Fruit fly (Drosophila melanogaster) whole organism, embryonic: ENCODE data around the gene gammaTub37C.

Experiments
- Abd-B ChIP-seq: fragments of 200-800 bp; sonication (Bioruptor generic); optimal IDR thresholded peaks from 2 replicates; lab custom pipeline; 2018; ENCODE audit warnings: missing biosample characterization, mild to moderate bottlenecking, missing genetic modification characterization, moderate library complexity
- CG11398 ChIP-seq: fragments of 200-800 bp; sonication (Bioruptor generic); optimal IDR thresholded peaks from 2 replicates; lab custom pipeline; 2016; ENCODE audit warnings: missing biosample characterization, missing genetic modification characterization
- CG12071 ChIP-seq: fragments of 200-800 bp; sonication (Bioruptor generic); optimal IDR thresholded peaks from 3 replicates; lab custom pipeline; 2018; ENCODE audit warnings: missing biosample characterization, mild to moderate bottlenecking, missing genetic modification characterization
- CG14860 ChIP-seq: fragments of 200-800 bp; sonication (Bioruptor generic); IDR thresholded peaks from 3 replicates; pipeline ENCODE4 v1.3.6; 2022; ENCODE audit warnings: missing biosample characterization, missing genetic modification characterization; ENCODE audit not compliant: partially characterized antibody
- CG15514 ChIP-seq: fragments of 200-800 bp; sonication (Bioruptor generic); optimal IDR thresholded peaks from 3 replicates; lab custom pipeline; 2017; ENCODE audit warnings: missing biosample characterization, missing genetic modification characterization, mild to moderate bottlenecking, moderate library complexity, missing genetic modification reagents
- CG15696 ChIP-seq: fragments of 200-800 bp; sonication (Bioruptor generic); optimal IDR thresholded peaks from 2 replicates; lab custom pipeline; 2019; ENCODE audit warnings: missing biosample characterization, mild to moderate bottlenecking, missing genetic modification characterization, moderate library complexity
- CG2120 ChIP-seq: fragments of 200-800 bp; sonication (Bioruptor generic); optimal IDR thresholded peaks from 3 replicates; lab custom pipeline; 2016; ENCODE audit warnings: missing biosample characterization, missing genetic modification characterization
- CG2202 ChIP-seq: fragments of 200-800 bp; sonication (Bioruptor generic); optimal IDR thresholded peaks from 2 replicates; lab custom pipeline; 2018; ENCODE audit warnings: missing biosample characterization, mild to moderate bottlenecking, missing genetic modification characterization
- CG2678 ChIP-seq: fragments of 200-800 bp; sonication (Bioruptor generic); optimal IDR thresholded peaks from 3 replicates; lab custom pipeline; 2019; ENCODE audit warnings: missing biosample characterization, mild to moderate bottlenecking, missing genetic modification characterization, moderate library complexity
- CG32532 ChIP-seq: fragments of 200-800 bp; sonication (Bioruptor generic); IDR thresholded peaks from 2 replicates; pipeline ENCODE4 v1.3.6; 2022; ENCODE audit warnings: missing biosample characterization, missing genetic modification characterization
- CG32772 ChIP-seq: fragments of 200-800 bp; sonication (Bioruptor generic); IDR thresholded peaks from 2 replicates; pipeline ENCODE4 v1.3.6; 2022; ENCODE audit warnings: missing biosample characterization, missing genetic modification characterization
- CG3407 ChIP-seq: fragments of 200-800 bp; sonication (Bioruptor generic); optimal IDR thresholded peaks from 2 replicates; lab custom pipeline; 2018; ENCODE audit warnings: missing biosample characterization, mild to moderate bottlenecking, missing genetic modification characterization
- CG6254 ChIP-seq: fragments of 200-800 bp; sonication (Bioruptor generic); optimal IDR thresholded peaks from 3 replicates; lab custom pipeline; 2017; ENCODE audit warnings: mild to moderate bottlenecking, missing biosample characterization, missing genetic modification reagents, missing genetic modification characterization
- CG7963 ChIP-seq: fragments of 200-800 bp; sonication (Bioruptor generic); IDR thresholded peaks from 3 replicates; pipeline ENCODE4 v1.3.6; 2022; ENCODE audit warnings: missing biosample characterization, missing genetic modification characterization; ENCODE audit not compliant: partially characterized antibody
- CG8089 ChIP-seq: fragments of 200-800 bp; sonication (Bioruptor generic); optimal IDR thresholded peaks from 3 replicates; lab custom pipeline; 2016; ENCODE audit warnings: missing biosample characterization, missing genetic modification characterization
- CG8944 ChIP-seq: fragments of 200-800 bp; sonication (Bioruptor generic); optimal IDR thresholded peaks from 3 replicates; lab custom pipeline; 2016; ENCODE audit warnings: missing biosample characterization, missing genetic modification characterization
- Camta ChIP-seq: fragments of 200-800 bp; sonication (Bioruptor generic); optimal IDR thresholded peaks from 2 replicates; lab custom pipeline; 2016; ENCODE audit warnings: missing biosample characterization, missing genetic modification characterization
- CkIIα-i1 ChIP-seq: fragments of 200-800 bp; sonication (Bioruptor generic); IDR thresholded peaks from 2 replicates; pipeline ENCODE4 v1.3.6; 2022; ENCODE audit warnings: missing biosample characterization, missing genetic modification characterization
- Dp ChIP-seq: fragments of 200-800 bp; sonication (Bioruptor generic); optimal IDR thresholded peaks from 2 replicates; lab custom pipeline; 2018; ENCODE audit warnings: missing biosample characterization, mild to moderate bottlenecking, missing genetic modification characterization, moderate library complexity
- Ets65A ChIP-seq: fragments of 200-800 bp; sonication (Bioruptor generic); peaks from one replicate; lab custom pipeline; 2016; ENCODE audit warnings: missing biosample characterization, missing genetic modification characterization
- Ets97D ChIP-seq: fragments of 200-800 bp; sonication (Bioruptor generic); optimal IDR thresholded peaks from 3 replicates; lab custom pipeline; 2016; ENCODE audit warnings: missing biosample characterization, missing genetic modification characterization
- Fer3 ChIP-seq: fragments of 200-800 bp; sonication (Bioruptor generic); optimal IDR thresholded peaks from 2 replicates; lab custom pipeline; 2018; ENCODE audit warnings: missing biosample characterization, mild to moderate bottlenecking, missing genetic modification characterization, moderate library complexity
- Hand ChIP-seq: fragments of 200-800 bp; sonication (Bioruptor generic); optimal IDR thresholded peaks from 2 replicates; lab custom pipeline; 2017; ENCODE audit warnings: mild to moderate bottlenecking, missing biosample characterization, missing genetic modification reagents, missing genetic modification characterization
- Hmr ChIP-seq: fragments of 200-800 bp; sonication (Bioruptor generic); optimal IDR thresholded peaks from 3 replicates; lab custom pipeline; 2017; ENCODE audit warnings: mild to moderate bottlenecking, missing biosample characterization, missing genetic modification reagents, missing genetic modification characterization
- Mrtf ChIP-seq: fragments of 200-800 bp; sonication (Bioruptor generic); IDR thresholded peaks from 3 replicates; pipeline ENCODE4 v1.3.6; 2022; ENCODE audit warnings: missing biosample characterization, missing genetic modification characterization
- Myb ChIP-seq: fragments of 200-800 bp; sonication (Bioruptor generic); optimal IDR thresholded peaks from 2 replicates; lab custom pipeline; 2016; ENCODE audit warnings: missing biosample characterization, missing genetic modification characterization
- Nf-YA ChIP-seq: fragments of 200-800 bp; sonication (Bioruptor generic); IDR thresholded peaks from 2 replicates; pipeline ENCODE4 v1.3.6; 2022; ENCODE audit warnings: missing biosample characterization, missing genetic modification characterization
- Nf-YC ChIP-seq: fragments of 200-800 bp; optimal IDR thresholded peaks from 3 replicates; lab custom pipeline; 2019; ENCODE audit warnings: missing biosample characterization, mild to moderate bottlenecking, missing genetic modification characterization, moderate library complexity
- Opbp ChIP-seq: fragments of 200-800 bp; sonication (Bioruptor generic); IDR thresholded peaks from 3 replicates; pipeline ENCODE4 v1.3.6; 2022; ENCODE audit warnings: missing biosample characterization, missing genetic modification characterization; ENCODE audit not compliant: partially characterized antibody
- Ravus ChIP-seq: fragments of 200-800 bp; sonication (Bioruptor generic); IDR thresholded peaks from 2 replicates; pipeline ENCODE4 v1.3.6; 2022; ENCODE audit warnings: missing biosample characterization, missing genetic modification characterization
- Six4 ChIP-seq: fragments of 200-800 bp; sonication (Bioruptor generic); optimal IDR thresholded peaks from 2 replicates; lab custom pipeline; 2016; ENCODE audit warnings: missing biosample characterization, missing genetic modification characterization
- Spps ChIP-seq: fragments of 200-800 bp; sonication (Bioruptor generic); optimal IDR thresholded peaks from 2 replicates; lab custom pipeline; 2018; ENCODE audit warnings: missing biosample characterization, mild to moderate bottlenecking, missing genetic modification characterization
- Stat92E ChIP-seq, 3 experiments: fragments of >200 bp in 2 of 3; fragments of 200-800 bp in 1 of 3; sonication (Bioruptor generic) in 1 of 3; optimal IDR thresholded peaks; 2 replicates each; lab custom pipeline; 2017 to 2019; ENCODE audit warnings: missing biosample characterization in 3 of 3, missing genetic modification characterization in 3 of 3, mild to moderate bottlenecking in 1 of 3, moderate library complexity in 1 of 3
- Taf1 ChIP-seq: fragments of 200-800 bp; sonication (Bioruptor generic); IDR thresholded peaks from 2 replicates; pipeline ENCODE4 v1.3.6; 2022; ENCODE audit warnings: missing biosample characterization, missing genetic modification characterization
- abd-A ChIP-seq: fragments of 200-800 bp; sonication (Bioruptor generic); optimal IDR thresholded peaks from 3 replicates; lab custom pipeline; 2019; ENCODE audit warnings: missing biosample characterization, mild to moderate bottlenecking, missing genetic modification characterization, moderate library complexity
- crc ChIP-seq: fragments of 200-800 bp; sonication (Bioruptor generic); optimal IDR thresholded peaks from 2 replicates; lab custom pipeline; 2016; ENCODE audit warnings: missing biosample characterization, missing genetic modification characterization
- fd102C ChIP-seq: fragments of 200-800 bp; sonication (Bioruptor generic); optimal IDR thresholded peaks from 2 replicates; lab custom pipeline; 2018; ENCODE audit warnings: missing biosample characterization, mild to moderate bottlenecking, missing genetic modification characterization, moderate library complexity
- fd64A ChIP-seq: fragments of 200-800 bp; sonication (Bioruptor generic); optimal IDR thresholded peaks from 3 replicates; lab custom pipeline; 2018; ENCODE audit warnings: missing biosample characterization, mild to moderate bottlenecking, missing genetic modification characterization
- gsb ChIP-seq: fragments of 200-800 bp; sonication (Bioruptor generic); IDR thresholded peaks from 2 replicates; pipeline ENCODE4 v1.3.6; 2022; ENCODE audit warnings: missing biosample characterization, missing genetic modification characterization
- gt ChIP-seq: fragments of 200-800 bp; sonication (Bioruptor generic); IDR thresholded peaks from 2 replicates; pipeline ENCODE4 v1.3.6; 2022; ENCODE audit warnings: missing biosample characterization, missing genetic modification characterization
- her ChIP-seq: fragments of 200-800 bp; sonication (Bioruptor generic); optimal IDR thresholded peaks from 2 replicates; lab custom pipeline; 2016; ENCODE audit warnings: missing biosample characterization, missing genetic modification characterization
- hkb ChIP-seq, 2 experiments: fragments of 200-800 bp in 1 of 2; fragments of >200 bp in 1 of 2; sonication (Bioruptor generic) in 1 of 2; IDR thresholded peaks in 1 of 2; optimal IDR thresholded peaks in 1 of 2; 2 replicates each; pipeline versions ENCODE4 v1.3.6 to Lab custom; 2017 to 2022; ENCODE audit warnings: missing biosample characterization in 1 of 2, missing genetic modification characterization in 1 of 2
- ind ChIP-seq: fragments of 200-800 bp; sonication (Bioruptor generic); optimal IDR thresholded peaks from 3 replicates; lab custom pipeline; 2016; ENCODE audit warnings: missing biosample characterization, missing genetic modification characterization
- pb ChIP-seq: fragments of 200-800 bp; sonication (Bioruptor generic); optimal IDR thresholded peaks from 3 replicates; lab custom pipeline; 2016; ENCODE audit warnings: missing biosample characterization, missing genetic modification characterization
- row ChIP-seq: fragments of 200-800 bp; sonication (Bioruptor generic); IDR thresholded peaks from 3 replicates; pipeline ENCODE4 v1.3.6; 2022; ENCODE audit warnings: missing biosample characterization, missing genetic modification characterization
- sima ChIP-seq: fragments of 200-800 bp; sonication (Bioruptor generic); optimal IDR thresholded peaks from 2 replicates; lab custom pipeline; 2016; ENCODE audit warnings: missing biosample characterization, missing genetic modification characterization
- sisA ChIP-seq: fragments of 200-800 bp; sonication (Bioruptor generic); IDR thresholded peaks from 2 replicates; pipeline ENCODE4 v1.3.6; 2022; ENCODE audit warnings: missing biosample characterization, missing genetic modification characterization
- slou ChIP-seq: fragments of 200-800 bp; sonication (Bioruptor generic); optimal IDR thresholded peaks from 3 replicates; lab custom pipeline; 2016; ENCODE audit warnings: missing biosample characterization, missing genetic modification characterization
- tgo ChIP-seq: fragments of 200-800 bp; sonication (Bioruptor generic); IDR thresholded peaks from 3 replicates; pipeline ENCODE4 v1.3.6; 2022; ENCODE audit warnings: missing biosample characterization, missing genetic modification characterization
- tll ChIP-seq, 2 experiments: fragments of 200-800 bp in 1 of 2; fragments of >200 bp in 1 of 2; sonication (Bioruptor generic) in 1 of 2; optimal IDR thresholded peaks; 2 replicates each; lab custom pipeline; 2017 to 2019; ENCODE audit warnings: missing biosample characterization in 2 of 2, missing genetic modification characterization in 2 of 2, mild to moderate bottlenecking in 1 of 2, moderate library complexity in 1 of 2
- tx ChIP-seq: fragments of 200-800 bp; sonication (Bioruptor generic); optimal IDR thresholded peaks from 2 replicates; lab custom pipeline; 2016; ENCODE audit warnings: missing biosample characterization, missing genetic modification characterization

The gammaTub37C gene

dm6 chr2L:19190195-19190594, 4.7 kb upstream of the gammaTub37C start, which contains the start of gene drl (continued):
- TF ChIP-seq CG2202 (tag; lab: Kevin White, UChicago): peak; percentile 0
- TF ChIP-seq Stat92E (GFP tag; optimal IDR thresholded peaks at IDR 0.05; lab: Kevin White, UChicago): peak in 1 of 3 experiments; percentile 31
- TF ChIP-seq CG15514 (GFP tag; lab: Kevin White, UChicago): peak; percentile 38
- no peak for TF ChIP-seq Mrtf (GFP tag; lab: Robert Waterston, UW)
- peak; percentile 6 for TF ChIP-seq fd102C (GFP tag; lab: Kevin White, UChicago)
- no peak for TF ChIP-seq gsb (GFP tag; lab: Robert Waterston, UW)
- TF ChIP-seq CG3407: no peak
- TF ChIP-seq gt (GFP tag; lab: Robert Waterston, UW): no peak
- TF ChIP-seq Taf1: no peak; the same call in 1 of the 2 replicates
- no peak for TF ChIP-seq crc
- TF ChIP-seq Opbp (GFP tag; lab: Robert Waterston, UW): peak; percentile 64; the same call in 1 of the 3 replicates
- no peak for TF ChIP-seq hkb (optimal IDR thresholded peaks at IDR 0.05; lab: Kevin White, UChicago)
- TF ChIP-seq hkb (GFP tag; IDR thresholded peaks at IDR 0.05; lab: Robert Waterston, UW): peak; percentile 63
- peak; percentile 25 for TF ChIP-seq CG6254 (GFP tag; lab: Kevin White, UChicago)
- TF ChIP-seq CG11398: peak; percentile 52
- TF ChIP-seq CG2678: no peak
- no peak for TF ChIP-seq Camta (GFP tag; lab: Kevin White, UChicago)
- no peak for TF ChIP-seq Abd-B (GFP tag; lab: Kevin White, UChicago)
- TF ChIP-seq CG32532 (GFP tag; lab: Robert Waterston, UW): peak; percentile 17; the same call in 1 of the 2 replicates
- TF ChIP-seq Hand: no peak
- peak; percentile 69 for TF ChIP-seq Ets65A (GFP tag; lab: Kevin White, UChicago)
- peak; percentile 72 for TF ChIP-seq CG12071 (GFP tag; lab: Kevin White, UChicago)
- no peak for TF ChIP-seq CG8944 (GFP tag; lab: Kevin White, UChicago)
- TF ChIP-seq CG7963 (GFP tag; lab: Robert Waterston, UW): no peak
- TF ChIP-seq Ravus (GFP tag; lab: Robert Waterston, UW): no peak
- TF ChIP-seq pb (GFP tag; lab: Kevin White, UChicago): no peak
- peak; percentile 34 for TF ChIP-seq her (GFP tag; lab: Kevin White, UChicago)
- TF ChIP-seq CG15696 (tag; lab: Kevin White, UChicago): no peak
- TF ChIP-seq tx: no peak
- TF ChIP-seq Myb (GFP tag; lab: Kevin White, UChicago): no peak
- no peak for TF ChIP-seq CG32772 (GFP tag; lab: Robert Waterston, UW)
- TF ChIP-seq fd64A (GFP tag; lab: Kevin White, UChicago): peak; percentile 42
- TF ChIP-seq slou: no peak
- TF ChIP-seq ind: no peak
- peak; percentile 18 for TF ChIP-seq CG8089
- no peak for TF ChIP-seq row
- peak; percentile 12 for TF ChIP-seq Six4 (GFP tag; lab: Kevin White, UChicago)
- no peak for TF ChIP-seq Ets97D
- no peak for TF ChIP-seq sisA
- TF ChIP-seq tgo (GFP tag; lab: Robert Waterston, UW): no peak
- peak; percentile 23 for TF ChIP-seq Nf-YC (tag; lab: Kevin White, UChicago)
- no peak for TF ChIP-seq CG14860 (GFP tag; lab: Robert Waterston, UW)
- peak; percentile 45 for TF ChIP-seq abd-A
- TF ChIP-seq CkIIα-i1 (GFP tag; lab: Robert Waterston, UW): no peak
- TF ChIP-seq Spps: no peak
- TF ChIP-seq Nf-YA (GFP tag; lab: Robert Waterston, UW): no peak
- TF ChIP-seq sima (GFP tag; lab: Kevin White, UChicago): no peak
- no peak for TF ChIP-seq CG2120 (GFP tag; lab: Kevin White, UChicago)
- TF ChIP-seq Dp (GFP tag; lab: Kevin White, UChicago): no peak
- TF ChIP-seq Fer3: peak; percentile 29
- TF ChIP-seq Hmr: peak; percentile 34
- TF ChIP-seq tll (GFP tag; optimal IDR thresholded peaks at IDR 0.05; lab: Kevin White, UChicago): no peak
